Fruit fly (Drosophila melanogaster) whole organism, embryonic: ENCODE measurements around the gene LysB.
A peak's percentile ranks its signal among the peaks of the same experiment; 100 is the strongest.

Experiments
- Ada2b ChIP-seq: fragments of 200-800 bp; sonication (Bioruptor generic); IDR thresholded peaks from 2 replicates; pipeline ENCODE4 v1.3.6; 2022; ENCODE audit warnings: missing biosample characterization, missing genetic modification characterization
- Adf1 ChIP-seq: fragments of 200-800 bp; sonication (Bioruptor generic); IDR thresholded peaks from 2 replicates; pipeline ENCODE4 v1.3.6; 2022; ENCODE audit warnings: missing biosample characterization, missing genetic modification characterization
- Antp ChIP-seq: fragments of 200-800 bp; sonication (Bioruptor generic); optimal IDR thresholded peaks from 3 replicates; lab custom pipeline; 2016; ENCODE audit warnings: missing biosample characterization, missing genetic modification characterization
- BEAF-32 ChIP-seq: fragments of 200-800 bp; sonication (Bioruptor generic); optimal IDR thresholded peaks from 3 replicates; lab custom pipeline; 2017; ENCODE audit warnings: missing biosample characterization, missing genetic modification characterization, mild to moderate bottlenecking, moderate library complexity, missing genetic modification reagents
- Blimp-1 ChIP-seq: fragments of 200-800 bp; sonication (Bioruptor generic); optimal IDR thresholded peaks from 3 replicates; lab custom pipeline; 2018; ENCODE audit warnings: missing biosample characterization, missing genetic modification characterization, mild to moderate bottlenecking, moderate library complexity, missing genetic modification reagents
- CG1024 ChIP-seq: fragments of 200-800 bp; sonication (Bioruptor generic); IDR thresholded peaks from 2 replicates; pipeline ENCODE4 v1.3.6; 2022; ENCODE audit warnings: missing biosample characterization, missing genetic modification characterization
- CG10565 ChIP-seq: fragments of 200-800 bp; sonication (Bioruptor generic); optimal IDR thresholded peaks from 3 replicates; lab custom pipeline; 2016; ENCODE audit warnings: missing biosample characterization, mild to moderate bottlenecking, missing genetic modification characterization
- CG10959 ChIP-seq: fragments of 200-800 bp; sonication (Bioruptor generic); IDR thresholded peaks from 2 replicates; pipeline ENCODE4 v1.3.6; 2022; ENCODE audit warnings: missing biosample characterization, missing genetic modification characterization
- CG11504 ChIP-seq: fragments of 200-800 bp; sonication (Bioruptor generic); optimal IDR thresholded peaks from 3 replicates; lab custom pipeline; 2019; ENCODE audit warnings: missing biosample characterization, mild to moderate bottlenecking, missing genetic modification characterization, moderate library complexity
- CG14965 ChIP-seq: fragments of 200-800 bp; sonication (Bioruptor generic); optimal IDR thresholded peaks from 2 replicates; lab custom pipeline; 2016; ENCODE audit warnings: missing biosample characterization, missing genetic modification characterization, borderline replicate concordance
- CG15514 ChIP-seq: fragments of 200-800 bp; sonication (Bioruptor generic); optimal IDR thresholded peaks from 3 replicates; lab custom pipeline; 2017; ENCODE audit warnings: missing biosample characterization, missing genetic modification characterization, mild to moderate bottlenecking, moderate library complexity, missing genetic modification reagents
- CG15601 ChIP-seq: fragments of 200-800 bp; sonication (Bioruptor generic); optimal IDR thresholded peaks from 3 replicates; lab custom pipeline; 2019; ENCODE audit warnings: missing biosample characterization, mild to moderate bottlenecking, missing genetic modification characterization, moderate library complexity
- CG17359 ChIP-seq: fragments of 200-800 bp; sonication (Bioruptor generic); optimal IDR thresholded peaks from 3 replicates; lab custom pipeline; 2018; ENCODE audit warnings: missing biosample characterization, mild to moderate bottlenecking, missing genetic modification characterization, moderate library complexity
- CG17361 ChIP-seq: fragments of 200-800 bp; sonication (Bioruptor generic); IDR thresholded peaks from 3 replicates; pipeline ENCODE4 v1.3.6; 2022; ENCODE audit warnings: missing biosample characterization, missing genetic modification characterization
- CG17385 ChIP-seq: fragments of 200-800 bp; sonication (Bioruptor generic); optimal IDR thresholded peaks from 3 replicates; lab custom pipeline; 2018; ENCODE audit warnings: missing biosample characterization, mild to moderate bottlenecking, missing genetic modification characterization
- CG17829 ChIP-seq: fragments of 200-800 bp; optimal IDR thresholded peaks from 2 replicates; lab custom pipeline; 2019; ENCODE audit warnings: missing biosample characterization, mild to moderate bottlenecking, missing genetic modification characterization, moderate library complexity
- CG18011 ChIP-seq: fragments of 200-800 bp; sonication (Bioruptor generic); optimal IDR thresholded peaks from 2 replicates; lab custom pipeline; 2017; ENCODE audit warnings: missing biosample characterization, missing genetic modification characterization, mild to moderate bottlenecking, moderate library complexity, missing genotype
- CG18599 ChIP-seq: fragments of 200-800 bp; sonication (Bioruptor generic); optimal IDR thresholded peaks from 3 replicates; lab custom pipeline; 2017; ENCODE audit warnings: missing biosample characterization, missing genetic modification characterization, mild to moderate bottlenecking, moderate library complexity, missing genetic modification reagents
- CG2678 ChIP-seq: fragments of 200-800 bp; sonication (Bioruptor generic); optimal IDR thresholded peaks from 3 replicates; lab custom pipeline; 2019; ENCODE audit warnings: missing biosample characterization, mild to moderate bottlenecking, missing genetic modification characterization, moderate library complexity
- CG4707 ChIP-seq: fragments of 200-800 bp; sonication (Bioruptor generic); optimal IDR thresholded peaks from 2 replicates; lab custom pipeline; 2018; ENCODE audit warnings: missing biosample characterization, mild to moderate bottlenecking, missing genetic modification characterization, moderate library complexity
- CG5953 ChIP-seq: fragments of 200-800 bp; sonication (Bioruptor generic); IDR thresholded peaks from 2 replicates; pipeline ENCODE4 v1.3.6; 2022; ENCODE audit warnings: missing biosample characterization, missing genetic modification characterization
- CG6654 ChIP-seq: fragments of 200-800 bp; sonication (Bioruptor generic); optimal IDR thresholded peaks from 2 replicates; lab custom pipeline; 2017; ENCODE audit warnings: missing biosample characterization, mild to moderate bottlenecking, missing genetic modification characterization
- CG7556 ChIP-seq: fragments of 200-800 bp; sonication (Bioruptor generic); optimal IDR thresholded peaks from 2 replicates; lab custom pipeline; 2017; ENCODE audit warnings: missing biosample characterization, mild to moderate bottlenecking, missing genetic modification characterization
- CG8359 ChIP-seq: fragments of 200-800 bp; sonication (Bioruptor generic); optimal IDR thresholded peaks from 2 replicates; lab custom pipeline; 2017; ENCODE audit warnings: missing biosample characterization, mild to moderate bottlenecking, missing genetic modification characterization, borderline replicate concordance
- CG8765 ChIP-seq: fragments of 200-800 bp; sonication (Bioruptor generic); IDR thresholded peaks from 2 replicates; pipeline ENCODE4 v1.3.6; 2022; ENCODE audit warnings: missing biosample characterization, missing genetic modification characterization
- CG9727 ChIP-seq: fragments of 200-800 bp; sonication (Bioruptor generic); optimal IDR thresholded peaks from 3 replicates; lab custom pipeline; 2017; ENCODE audit warnings: missing biosample characterization, mild to moderate bottlenecking, missing genetic modification characterization
- CG9876 ChIP-seq: fragments of 200-800 bp; sonication (Bioruptor generic); optimal IDR thresholded peaks from 2 replicates; lab custom pipeline; 2016; ENCODE audit warnings: missing biosample characterization, missing genetic modification characterization
- D ChIP-seq, 2 experiments: fragments of 200-800 bp in 1 of 2; fragments of >200 bp in 1 of 2; sonication (Bioruptor generic) in 1 of 2; optimal IDR thresholded peaks; 2 replicates in 1 of 2; 3 replicates in 1 of 2; lab custom pipeline; 2017; ENCODE audit warnings: mild to moderate bottlenecking in 1 of 2, missing biosample characterization in 1 of 2, missing genetic modification characterization in 1 of 2, missing genetic modification reagents in 1 of 2
- D19A ChIP-seq: fragments of 200-800 bp; optimal IDR thresholded peaks from 3 replicates; lab custom pipeline; 2019; ENCODE audit warnings: missing biosample characterization, mild to moderate bottlenecking, missing genetic modification characterization, moderate library complexity
- E2f1 ChIP-seq: fragments of 200-800 bp; sonication (Bioruptor generic); IDR thresholded peaks from 2 replicates; pipeline ENCODE4 v1.3.6; 2022; ENCODE audit warnings: missing biosample characterization, missing genetic modification characterization
- Ets97D ChIP-seq: fragments of 200-800 bp; sonication (Bioruptor generic); optimal IDR thresholded peaks from 3 replicates; lab custom pipeline; 2016; ENCODE audit warnings: missing biosample characterization, missing genetic modification characterization
- HLH3B ChIP-seq: fragments of 200-800 bp; sonication (Bioruptor generic); IDR thresholded peaks from 2 replicates; pipeline ENCODE4 v1.3.6; 2022; ENCODE audit warnings: missing biosample characterization, missing genetic modification characterization
- Sry-β ChIP-seq: fragments of 200-800 bp; sonication (Bioruptor generic); optimal IDR thresholded peaks from 2 replicates; lab custom pipeline; 2018; ENCODE audit warnings: missing biosample characterization, mild to moderate bottlenecking, missing genetic modification characterization, moderate library complexity
- br ChIP-seq: fragments of >200 bp; optimal IDR thresholded peaks from 2 replicates; lab custom pipeline; 2017
- cato ChIP-seq: fragments of 200-800 bp; sonication (Bioruptor generic); optimal IDR thresholded peaks from 2 replicates; lab custom pipeline; 2016; ENCODE audit warnings: missing biosample characterization, missing genetic modification characterization, borderline replicate concordance
- corto ChIP-seq: fragments of 200-800 bp; sonication (Bioruptor generic); optimal IDR thresholded peaks from 2 replicates; lab custom pipeline; 2016; ENCODE audit warnings: missing biosample characterization, mild to moderate bottlenecking, missing genetic modification characterization, moderate library complexity
- dmrt11E ChIP-seq: fragments of 200-800 bp; sonication (Bioruptor generic); optimal IDR thresholded peaks from 3 replicates; lab custom pipeline; 2018; ENCODE audit warnings: missing biosample characterization, mild to moderate bottlenecking, missing genetic modification characterization, moderate library complexity
- hbn ChIP-seq: fragments of 200-800 bp; sonication (Bioruptor generic); IDR thresholded peaks from 2 replicates; pipeline ENCODE4 v1.3.6; 2022; ENCODE audit warnings: missing biosample characterization, missing genetic modification characterization; ENCODE audit not compliant: partially characterized antibody
- jing ChIP-seq: fragments of 200-800 bp; sonication (Bioruptor generic); optimal IDR thresholded peaks from 2 replicates; lab custom pipeline; 2018; ENCODE audit warnings: missing biosample characterization, mild to moderate bottlenecking, missing genetic modification characterization
- lola ChIP-seq, 3 experiments: fragments of >200 bp in 2 of 3; fragments of 200-800 bp in 1 of 3; sonication (Bioruptor generic) in 1 of 3; optimal IDR thresholded peaks; 2 replicates each; lab custom pipeline; 2017 to 2019; ENCODE audit warnings: missing biosample characterization in 3 of 3, missing genetic modification characterization in 3 of 3, mild to moderate bottlenecking in 1 of 3, moderate library complexity in 1 of 3
- nerfin-1 ChIP-seq: fragments of 200-800 bp; sonication (Bioruptor generic); optimal IDR thresholded peaks from 3 replicates; lab custom pipeline; 2019; ENCODE audit warnings: missing biosample characterization, mild to moderate bottlenecking, missing genetic modification characterization, moderate library complexity
- nmo ChIP-seq: fragments of 200-800 bp; sonication (Bioruptor generic); optimal IDR thresholded peaks from 2 replicates; lab custom pipeline; 2018; ENCODE audit warnings: missing biosample characterization, mild to moderate bottlenecking, missing genetic modification characterization, moderate library complexity
- phol ChIP-seq: fragments of 200-800 bp; sonication (Bioruptor generic); optimal IDR thresholded peaks from 3 replicates; lab custom pipeline; 2018; ENCODE audit warnings: missing biosample characterization, mild to moderate bottlenecking, missing genetic modification characterization, moderate library complexity
- pita ChIP-seq: fragments of 200-800 bp; sonication (Bioruptor generic); optimal IDR thresholded peaks from 2 replicates; lab custom pipeline; 2017; ENCODE audit warnings: missing biosample characterization, mild to moderate bottlenecking, missing genetic modification characterization
- prd ChIP-seq, 3 experiments: fragments of >200 bp in 2 of 3; fragments of 200-800 bp in 1 of 3; sonication (Bioruptor generic) in 1 of 3; optimal IDR thresholded peaks in 2 of 3; IDR thresholded peaks in 1 of 3; 2 replicates in 2 of 3; 3 replicates in 1 of 3; pipeline versions ENCODE4 v1.3.6 to Lab custom; 2017 to 2022; ENCODE audit warnings: missing biosample characterization in 1 of 3, missing genetic modification characterization in 1 of 3
- ro ChIP-seq: fragments of 200-800 bp; sonication (Bioruptor generic); IDR thresholded peaks from 2 replicates; pipeline ENCODE4 v1.3.6; 2022; ENCODE audit warnings: missing biosample characterization, missing genetic modification characterization
- stc ChIP-seq: fragments of 200-800 bp; sonication (Bioruptor generic); IDR thresholded peaks from 2 replicates; pipeline ENCODE4 v1.3.6; 2022; ENCODE audit warnings: missing biosample characterization, missing genetic modification characterization
- tin ChIP-seq: fragments of 200-800 bp; sonication (Bioruptor generic); optimal IDR thresholded peaks from 3 replicates; lab custom pipeline; 2016; ENCODE audit warnings: missing biosample characterization, missing genetic modification characterization

The LysB gene

DNA sequence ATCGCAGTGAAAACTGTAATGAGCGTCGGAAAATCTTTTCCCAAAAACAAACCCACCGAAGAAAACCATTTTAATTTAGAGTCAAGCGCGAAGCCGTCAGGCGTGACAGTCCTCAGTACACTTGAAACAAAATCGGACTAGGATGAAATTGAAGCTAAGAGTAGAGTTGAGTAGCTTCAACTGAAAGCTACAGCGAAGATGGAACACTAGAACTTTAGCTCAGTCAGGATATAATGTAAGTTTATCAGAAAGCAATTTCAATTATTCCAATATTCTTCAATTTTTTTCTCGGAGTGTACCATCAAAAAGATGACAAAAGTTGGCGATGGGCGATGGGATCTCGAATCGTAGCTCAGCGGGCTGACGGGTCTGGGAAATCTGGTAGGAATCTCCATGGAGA, 9.3 kb downstream of the LysB start (continued):
- TF ChIP-seq CG15601 (peak; percentile 29), nerfin-1 (tag; lab: Kevin White, UChicago) (peak; percentile 37), nmo (GFP tag; lab: Kevin White, UChicago) (peak; percentile 55), HLH3B (GFP tag; lab: Robert Waterston, UW) (peak; percentile 64; the same call in 1 of the 2 replicates), ro (no peak), Blimp-1 (GFP tag; lab: Kevin White, UChicago) (peak; percentile 69), dmrt11E (tag; lab: Kevin White, UChicago) (peak; percentile 36), tin (GFP tag; lab: Kevin White, UChicago) (peak; percentile 53), jing (GFP tag; lab: Kevin White, UChicago) (peak; percentile 28), D (optimal IDR thresholded peaks at IDR 0.05; lab: Kevin White, UChicago) (no peak), D (GFP tag; optimal IDR thresholded peaks at IDR 0.05; lab: Kevin White, UChicago) (peak; percentile 48), phol (tag; lab: Kevin White, UChicago) (peak; percentile 66), CG17829 (tag; lab: Kevin White, UChicago) (peak; percentile 48), CG8359 (GFP tag; lab: Kevin White, UChicago) (peak; percentile 21), corto (GFP tag; lab: Kevin White, UChicago) (no peak), CG17361 (peak; percentile 43; the same call in 2 of the 3 replicates), CG14965 (GFP tag; lab: Kevin White, UChicago) (no peak), CG11504 (tag; lab: Kevin White, UChicago) (peak; percentile 70), hbn (GFP tag; lab: Robert Waterston, UW) (no peak), CG7556 (peak; percentile 19), cato (GFP tag; lab: Kevin White, UChicago) (no peak), CG18011 (no peak), CG9727 (GFP tag; lab: Kevin White, UChicago) (peak; percentile 9), CG17385 (GFP tag; lab: Kevin White, UChicago) (peak; percentile 32), Adf1 (no peak), pita (GFP tag; lab: Kevin White, UChicago) (no peak), CG10565 (no peak), prd (optimal IDR thresholded peaks at IDR 0.05; lab: Kevin White, UChicago) (no peak), prd (GFP tag; IDR thresholded peaks at IDR 0.05; lab: Robert Waterston, UW) (peak; percentile 73; the same call in 2 of the 3 replicates), D19A (tag; lab: Kevin White, UChicago) (peak; percentile 50), E2f1 (GFP tag; lab: Robert Waterston, UW) (peak; percentile 40; the same call in 1 of the 2 replicates), CG15514 (GFP tag; lab: Kevin White, UChicago) (no peak), br (lab: Kevin White, UChicago) (no peak), CG1024 (GFP tag; lab: Robert Waterston, UW) (peak; percentile 58; the same call in 1 of the 2 replicates), lola (GFP tag; optimal IDR thresholded peaks at IDR 0.05; lab: Kevin White, UChicago) (peak in 1 of 3 experiments; percentile 44), CG17359 (tag; lab: Kevin White, UChicago) (peak; percentile 62), CG9876 (no peak), CG8765 (no peak), Sry-β (GFP tag; lab: Kevin White, UChicago) (no peak), Ada2b (GFP tag; lab: Robert Waterston, UW) (peak; percentile 67), CG18599 (GFP tag; lab: Kevin White, UChicago) (peak; percentile 29), BEAF-32 (no peak), CG10959 (peak; percentile 54), CG6654 (GFP tag; lab: Kevin White, UChicago) (peak; percentile 20), stc (0 out of 2 replicates have a peak, but pooled peaks have one; percentile 17), Antp (GFP tag; lab: Kevin White, UChicago) (peak; percentile 20), CG4707 (GFP tag; lab: Kevin White, UChicago) (no peak), CG2678 (tag; lab: Kevin White, UChicago) (peak; percentile 60), CG5953 (GFP tag; lab: Robert Waterston, UW) (no peak), Ets97D (GFP tag; lab: Kevin White, UChicago) (no peak)
